Worm (Caenorhabditis elegans) whole organism, early embryonic: ENCODE measurements around the gene E02C12.19.

ENCODE experiments used
- hmbx-1 ChIP-seq: sonication (generic microtip); optimal IDR thresholded peaks from 2 replicates; lab custom pipeline; 2016; ENCODE audit warnings: mild to moderate bottlenecking, missing genetic modification characterization, missing compliant biosample characterization
- tbx-37 ChIP-seq: fragments of 200-800 bp; sonication (Bioruptor generic); conservative IDR thresholded peaks from 2 replicates; pipeline ENCODE4 v1.3.6; 2022; ENCODE audit warnings: missing genetic modification reagents, missing genetic modification characterization, missing compliant biosample characterization

ce11 chrV:9375378-9375777 lies 939 bp downstream of the E02C12.19 start, which contains the start of gene E02C12.9:
- TF ChIP-seq tbx-37 (GFP tag; lab: Robert Waterston, UW) (no peak), hmbx-1 (tag; lab: Kevin White, UChicago) (no peak)
